Fruit fly (Drosophila melanogaster): ENCODE results near the gene Grip71.

The Grip71 gene

DNA sequence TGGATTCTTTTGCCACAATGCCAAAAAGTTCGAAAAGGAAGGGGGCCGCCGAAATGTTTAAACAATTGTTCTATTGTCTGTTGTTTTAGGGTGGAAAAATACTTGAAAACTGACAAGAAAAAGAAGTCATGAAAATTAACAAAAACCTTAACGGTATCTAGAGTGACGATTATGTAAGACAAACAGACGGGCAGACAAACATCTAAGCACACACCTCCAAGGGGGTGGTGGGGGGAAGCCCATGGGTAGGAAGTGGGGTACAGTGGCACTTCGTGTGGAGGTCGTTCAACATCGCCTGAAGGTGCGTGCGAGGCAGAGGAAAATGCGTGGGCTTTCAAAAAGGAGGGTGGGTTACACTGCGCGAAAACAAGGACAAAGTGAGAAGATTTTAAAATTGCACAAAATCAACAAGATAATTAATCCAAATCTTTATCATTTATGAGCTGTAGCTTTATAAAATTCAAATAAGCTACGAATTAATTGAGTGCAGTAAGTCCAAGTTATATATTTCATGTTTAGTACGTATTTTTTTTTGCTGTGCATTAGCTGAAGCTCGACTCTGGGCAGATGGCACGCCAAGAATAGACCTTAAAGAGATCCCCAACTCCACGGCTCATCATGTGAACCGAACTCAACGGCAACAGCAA lies 8.8 kb downstream of the Grip71 start (continued):
- TF ChIP-seq CG10209 (GFP tag; optimal IDR thresholded peaks at IDR 0.05), result peak; percentile 15
- TF ChIP-seq CG15601 (tag; optimal IDR thresholded peaks at IDR 0.05), result peak; percentile 8
- TF ChIP-seq CG12219 (GFP tag; optimal IDR thresholded peaks at IDR 0.05), result peak; percentile 24
- TF ChIP-seq Ravus (GFP tag; IDR thresholded peaks at IDR 0.05), result no peak
- peak; percentile 22 for TF ChIP-seq CG18599 (GFP tag; optimal IDR thresholded peaks at IDR 0.05)
- TF ChIP-seq kni (GFP tag; optimal IDR thresholded peaks at IDR 0.05), result peak; percentile 36
- no peak for TF ChIP-seq Scr (GFP tag; IDR thresholded peaks at IDR 0.05; ENCODE audit: partially characterized antibody)
- TF ChIP-seq CG4730 (GFP tag; IDR thresholded peaks at IDR 0.05), result no peak
- TF ChIP-seq pho (GFP tag; optimal IDR thresholded peaks at IDR 0.05), result no peak
- TF ChIP-seq Dbx (GFP tag; IDR thresholded peaks at IDR 0.05), result no peak
- no peak for TF ChIP-seq NC2α (GFP tag; optimal IDR thresholded peaks at IDR 0.05)
- no peak for TF ChIP-seq hth (optimal IDR thresholded peaks at IDR 0.05)
- TF ChIP-seq az2 (GFP tag; optimal IDR thresholded peaks at IDR 0.05), result peak; percentile 1
- TF ChIP-seq CG17568 (GFP tag; optimal IDR thresholded peaks at IDR 0.05), result no peak
- TF ChIP-seq da (GFP tag; optimal IDR thresholded peaks at IDR 0.05), result no peak
- TF ChIP-seq vfl (GFP tag; optimal IDR thresholded peaks at IDR 0.05), result no peak
- no peak for TF ChIP-seq CG4617 (GFP tag; optimal IDR thresholded peaks at IDR 0.05; ENCODE audit: borderline replicate concordance)
- TF ChIP-seq jing (GFP tag; optimal IDR thresholded peaks at IDR 0.05), result peak; percentile 19
- TF ChIP-seq ci (GFP tag; IDR thresholded peaks at IDR 0.05), result 0 out of 3 replicates have a peak, but pooled peaks have one; percentile 33
- TF ChIP-seq nerfin-2 (GFP tag; IDR thresholded peaks at IDR 0.05; ENCODE audit: partially characterized antibody), result no peak
- TF ChIP-seq CG17359 (tag; optimal IDR thresholded peaks at IDR 0.05), result peak; percentile 18
- peak; percentile 31 for TF ChIP-seq CG2712 (tag; optimal IDR thresholded peaks at IDR 0.05)
- TF ChIP-seq bcd (GFP tag; optimal IDR thresholded peaks at IDR 0.05), result peak; percentile 25
- TF ChIP-seq CG7556 (GFP tag; optimal IDR thresholded peaks at IDR 0.05), result no peak
- peak; percentile 31 for TF ChIP-seq CG3407 (GFP tag; optimal IDR thresholded peaks at IDR 0.05)
- no peak for TF ChIP-seq Six4 (GFP tag; optimal IDR thresholded peaks at IDR 0.05)
- peak; percentile 2 for TF ChIP-seq Jarid2 (GFP tag; optimal IDR thresholded peaks at IDR 0.05)
- peak; percentile 1 for TF ChIP-seq Xbp1 (GFP tag; optimal IDR thresholded peaks at IDR 0.05)
- peak; percentile 11 for TF ChIP-seq CG1529 (GFP tag; optimal IDR thresholded peaks at IDR 0.05)
- TF ChIP-seq CG2875 (GFP tag; optimal IDR thresholded peaks at IDR 0.05), result peak; percentile 45
- no peak for TF ChIP-seq CG15011 (GFP tag; optimal IDR thresholded peaks at IDR 0.05)
- no peak for TF ChIP-seq CHES-1-like (GFP tag; optimal IDR thresholded peaks at IDR 0.05)
- TF ChIP-seq CG2202 (tag; optimal IDR thresholded peaks at IDR 0.05), result peak; percentile 6
- no peak for TF ChIP-seq lmd (GFP tag; IDR thresholded peaks at IDR 0.05)
- no peak for TF ChIP-seq ttk (GFP tag; IDR thresholded peaks at IDR 0.05)
- peak; percentile 6 for TF ChIP-seq CG11723 (GFP tag; optimal IDR thresholded peaks at IDR 0.05)
- peak; percentile 54 for TF ChIP-seq lab (GFP tag; optimal IDR thresholded peaks at IDR 0.05)
- TF ChIP-seq wek (GFP tag; optimal IDR thresholded peaks at IDR 0.05), result peak; percentile 23
- TF ChIP-seq zfh2 (GFP tag; optimal IDR thresholded peaks at IDR 0.05), result no peak
- peak; percentile 15 for TF ChIP-seq gem (tag; optimal IDR thresholded peaks at IDR 0.05)
- no peak for TF ChIP-seq CG10366 (GFP tag; IDR thresholded peaks at IDR 0.05)
- TF ChIP-seq HHEX (GFP tag; optimal IDR thresholded peaks at IDR 0.05), result peak; percentile 36
- TF ChIP-seq HLH54F (GFP tag; optimal IDR thresholded peaks at IDR 0.05), result no peak
- TF ChIP-seq CG10979 (tag; optimal IDR thresholded peaks at IDR 0.05), result peak; percentile 33
- peak; percentile 34; the same call in 1 of the 3 replicates for TF ChIP-seq CG11456 (GFP tag; IDR thresholded peaks at IDR 0.05)
- 0 out of 2 replicates have a peak, but pooled peaks have one; percentile 8 for TF ChIP-seq CG10321 (GFP tag; IDR thresholded peaks at IDR 0.05)
- no peak for TF ChIP-seq p53 (GFP tag; optimal IDR thresholded peaks at IDR 0.05)
- TF ChIP-seq CG11504 (tag; optimal IDR thresholded peaks at IDR 0.05), result peak; percentile 20
- no peak for TF ChIP-seq klu (GFP tag; IDR thresholded peaks at IDR 0.05)
- 0 out of 3 replicates have a peak, but pooled peaks have one; percentile 31 for TF ChIP-seq CG11695 (GFP tag; IDR thresholded peaks at IDR 0.05)
